Fruit fly (Drosophila melanogaster) whole organism, pupa: ENCODE results near the gene pcx.

Source experiments
- CG10348 ChIP-seq: fragments of 200-800 bp; sonication (Bioruptor generic); IDR thresholded peaks from 2 replicates; pipeline ENCODE4 v1.3.6; 2022; ENCODE audit warnings: missing biosample characterization, missing genetic modification characterization
- CG12605 ChIP-seq: fragments of 200-800 bp; sonication (Bioruptor generic); IDR thresholded peaks from 2 replicates; pipeline ENCODE4 v1.3.6; 2022; ENCODE audit warnings: missing biosample characterization, missing genetic modification characterization
- CG13204 ChIP-seq: fragments of 200-800 bp; sonication (Bioruptor generic); optimal IDR thresholded peaks from 2 replicates; lab custom pipeline; 2018; ENCODE audit warnings: missing biosample characterization, mild to moderate bottlenecking, missing genetic modification characterization, moderate library complexity
- CG14655 ChIP-seq: fragments of 200-800 bp; sonication (Bioruptor generic); optimal IDR thresholded peaks from 3 replicates; lab custom pipeline; 2017; ENCODE audit warnings: mild to moderate bottlenecking, missing biosample characterization, missing genetic modification reagents, missing genetic modification characterization
- CG15710 ChIP-seq: fragments of 200-800 bp; sonication (Bioruptor generic); optimal IDR thresholded peaks from 2 replicates; lab custom pipeline; 2018; ENCODE audit warnings: missing biosample characterization, mild to moderate bottlenecking, missing genetic modification characterization, moderate library complexity
- CG17806 ChIP-seq: fragments of 200-800 bp; sonication (Bioruptor generic); optimal IDR thresholded peaks from 2 replicates; lab custom pipeline; 2018; ENCODE audit warnings: missing biosample characterization, mild to moderate bottlenecking, missing genetic modification characterization, moderate library complexity
- CG32121 ChIP-seq: fragments of 200-800 bp; sonication (Bioruptor generic); IDR thresholded peaks from 2 replicates; pipeline ENCODE4 v1.3.6; 2022; ENCODE audit warnings: missing biosample characterization, missing genetic modification characterization
- CG34367 ChIP-seq: fragments of 200-800 bp; sonication (Bioruptor generic); optimal IDR thresholded peaks from 2 replicates; lab custom pipeline; 2018; ENCODE audit warnings: missing biosample characterization, mild to moderate bottlenecking, missing genetic modification characterization
- CG4496 ChIP-seq: fragments of 200-800 bp; sonication (Bioruptor generic); IDR thresholded peaks from 3 replicates; pipeline ENCODE4 v1.3.6; 2022; ENCODE audit warnings: missing biosample characterization, missing genetic modification characterization
- CG8159 ChIP-seq: fragments of 200-800 bp; sonication (Bioruptor generic); optimal IDR thresholded peaks from 3 replicates; lab custom pipeline; 2018; ENCODE audit warnings: missing biosample characterization, mild to moderate bottlenecking, missing genetic modification characterization, moderate library complexity
- CG8301 ChIP-seq: fragments of 200-800 bp; sonication (Bioruptor generic); optimal IDR thresholded peaks from 2 replicates; lab custom pipeline; 2018; ENCODE audit warnings: missing biosample characterization, mild to moderate bottlenecking, missing genetic modification characterization
- CG9948 ChIP-seq: fragments of 200-800 bp; sonication (Bioruptor generic); optimal IDR thresholded peaks from 2 replicates; lab custom pipeline; 2018; ENCODE audit warnings: missing biosample characterization, mild to moderate bottlenecking, missing genetic modification characterization, moderate library complexity
- D1 ChIP-seq: fragments of 200-800 bp; sonication (Bioruptor generic); optimal IDR thresholded peaks from 2 replicates; lab custom pipeline; 2018; ENCODE audit warnings: missing biosample characterization, mild to moderate bottlenecking, missing genetic modification characterization, moderate library complexity
- EcR ChIP-seq: fragments of 200-800 bp; sonication (Bioruptor generic); optimal IDR thresholded peaks from 3 replicates; lab custom pipeline; 2019; ENCODE audit warnings: missing biosample characterization, missing genetic modification characterization, mild to moderate bottlenecking, moderate library complexity, missing genetic modification reagents
- Ets98B ChIP-seq: fragments of 200-800 bp; sonication (Bioruptor generic); IDR thresholded peaks from 2 replicates; pipeline ENCODE4 v1.3.6; 2022; ENCODE audit warnings: missing biosample characterization, missing genetic modification characterization
- Pif1A ChIP-seq: fragments of 200-800 bp; sonication (Bioruptor generic); optimal IDR thresholded peaks from 3 replicates; lab custom pipeline; 2016; ENCODE audit warnings: missing biosample characterization, missing genetic modification characterization
- Pif1B ChIP-seq: fragments of 200-800 bp; sonication (Bioruptor generic); optimal IDR thresholded peaks from 3 replicates; lab custom pipeline; 2016; ENCODE audit warnings: missing biosample characterization, missing genetic modification characterization
- Snoo ChIP-seq: fragments of 200-800 bp; sonication (Bioruptor generic); optimal IDR thresholded peaks from 3 replicates; lab custom pipeline; 2017; ENCODE audit warnings: missing biosample characterization, mild to moderate bottlenecking, missing genetic modification characterization, inconsistent platforms
- fd96Ca ChIP-seq: fragments of 200-800 bp; sonication (Bioruptor generic); IDR thresholded peaks from 3 replicates; pipeline ENCODE4 v1.3.6; 2022; ENCODE audit warnings: missing biosample characterization, missing genetic modification characterization
- gl ChIP-seq: fragments of 200-800 bp; sonication (Bioruptor generic); optimal IDR thresholded peaks from 2 replicates; lab custom pipeline; 2018; ENCODE audit warnings: missing biosample characterization, mild to moderate bottlenecking, missing genetic modification characterization
- rn ChIP-seq: fragments of 200-800 bp; sonication (Bioruptor generic); IDR thresholded peaks from 2 replicates; pipeline ENCODE4 v1.3.6; 2022; ENCODE audit warnings: missing biosample characterization, missing genetic modification characterization

The pcx gene

DNA sequence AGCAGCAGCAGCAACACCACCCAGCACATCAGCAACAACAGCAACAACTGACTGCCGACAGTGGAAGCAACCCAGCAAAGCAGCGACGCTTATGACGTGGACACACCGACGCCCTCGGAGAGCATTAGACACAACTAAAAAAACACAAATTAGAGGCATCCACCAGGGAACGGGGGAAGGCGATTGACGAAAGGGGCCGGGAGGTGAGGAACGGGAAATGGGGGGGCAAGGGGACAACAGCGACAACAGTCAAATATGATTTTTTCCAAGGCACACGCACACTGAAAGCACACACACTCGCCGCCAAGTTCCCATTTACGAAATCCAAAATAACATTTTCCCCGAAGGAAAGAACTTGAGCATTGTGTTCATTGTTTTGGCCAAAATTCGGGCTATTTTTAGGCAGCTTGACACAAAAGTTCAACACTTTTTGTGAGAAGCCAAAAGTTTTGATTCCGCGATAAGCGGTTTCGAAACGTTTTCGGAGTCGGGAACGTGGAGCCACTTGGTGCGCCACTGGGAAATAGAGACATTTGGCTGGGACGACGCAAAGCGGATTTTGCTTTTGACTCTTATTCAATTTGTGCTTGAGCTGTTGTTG is 16.4 kb upstream of the pcx start:
- TF ChIP-seq CG8159 (tag; lab: Kevin White, UChicago) (no peak), EcR (no peak), gl (tag; lab: Kevin White, UChicago) (no peak), fd96Ca (peak; percentile 65; the same call in 2 of the 3 replicates), CG10348 (GFP tag; lab: Robert Waterston, UW) (0 out of 2 replicates have a peak, but pooled peaks have one; percentile 39), CG13204 (GFP tag; lab: Kevin White, UChicago) (no peak), Ets98B (GFP tag; lab: Robert Waterston, UW) (no peak), CG15710 (tag; lab: Kevin White, UChicago) (no peak), CG32121 (peak; percentile 34; the same call in 1 of the 2 replicates), rn (no peak), CG12605 (GFP tag; lab: Robert Waterston, UW) (no peak), CG9948 (tag; lab: Kevin White, UChicago) (no peak), CG17806 (tag; lab: Kevin White, UChicago) (no peak), CG4496 (peak; percentile 13; the same call in 1 of the 3 replicates), Pif1B (GFP tag; lab: Kevin White, UChicago) (no peak)

- peak; percentile 60 for TF ChIP-seq Ets98B (GFP tag; lab: Robert Waterston, UW)
- TF ChIP-seq CG32121, result peak; percentile 47
- no peak for TF ChIP-seq EcR
- TF ChIP-seq CG8159 (tag; lab: Kevin White, UChicago), result no peak
- TF ChIP-seq CG34367, result no peak
- no peak for TF ChIP-seq rn
- peak; percentile 6 for TF ChIP-seq CG14655
- TF ChIP-seq Pif1B (GFP tag; lab: Kevin White, UChicago), result no peak
- 0 out of 3 replicates have a peak, but pooled peaks have one; percentile 26 for TF ChIP-seq fd96Ca
- TF ChIP-seq Pif1A (GFP tag; lab: Kevin White, UChicago), result peak; percentile 8
- no peak for TF ChIP-seq CG12605 (GFP tag; lab: Robert Waterston, UW)
These were observed 12.7 kb upstream of the pcx start for dm6 chrX:2212327-2212820.

- peak; percentile 16 for TF ChIP-seq Pif1A (GFP tag; lab: Kevin White, UChicago)
- TF ChIP-seq CG34367, result no peak
- peak; percentile 17 for TF ChIP-seq EcR
- TF ChIP-seq CG4496, result 0 out of 3 replicates have a peak, but pooled peaks have one; percentile 51
These were observed 11.2 kb upstream of the pcx start, which contains the start of gene SmydA-8 for dm6 chrX:2213759-2214406. SmydA-8 (minus strand) TSS chrX:2213809.

- TF ChIP-seq CG14655, result no peak
- TF ChIP-seq fd96Ca, result no peak
- TF ChIP-seq CG17806 (tag; lab: Kevin White, UChicago), result no peak
- no peak for TF ChIP-seq CG13204 (GFP tag; lab: Kevin White, UChicago)
- TF ChIP-seq CG4496, result no peak
- no peak for TF ChIP-seq CG10348 (GFP tag; lab: Robert Waterston, UW)
- TF ChIP-seq Snoo (tag; lab: Kevin White, UChicago), result no peak
- no peak for TF ChIP-seq CG12605 (GFP tag; lab: Robert Waterston, UW)
- TF ChIP-seq EcR, result no peak
- no peak for TF ChIP-seq Ets98B (GFP tag; lab: Robert Waterston, UW)
- no peak for TF ChIP-seq CG32121
- no peak for TF ChIP-seq CG8159 (tag; lab: Kevin White, UChicago)
These were observed 6.6 kb upstream of the pcx start for dm6 chrX:2218455-2218854.

dm6 chrX:2219246-2219645 is 5.8 kb upstream of the pcx start:
- TF ChIP-seq D1 (no peak), CG34367 (no peak), CG32121 (no peak), rn (no peak), CG10348 (GFP tag; lab: Robert Waterston, UW) (no peak), fd96Ca (no peak), Ets98B (GFP tag; lab: Robert Waterston, UW) (no peak), CG14655 (no peak), CG15710 (tag; lab: Kevin White, UChicago) (no peak)

DNA sequence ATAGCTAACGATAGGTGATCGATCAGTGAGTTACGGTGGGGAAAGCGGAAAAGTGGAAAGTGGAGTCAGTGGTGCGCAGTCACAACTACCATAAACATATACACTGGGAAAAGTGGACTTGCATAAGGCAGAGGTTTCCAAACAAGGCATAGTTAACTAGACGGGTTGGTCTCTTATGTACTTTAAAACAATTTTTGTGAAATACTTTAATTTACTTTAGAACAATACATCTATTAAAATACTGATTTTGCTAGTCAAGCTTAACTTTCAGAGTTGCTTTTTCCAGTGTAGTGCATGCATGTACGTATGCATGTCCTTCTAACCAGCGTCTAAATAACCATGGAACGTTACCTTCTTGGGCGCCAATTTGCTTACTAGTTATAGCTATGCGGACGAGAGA is 5.2 kb upstream of the pcx start:
- TF ChIP-seq rn (no peak), CG8301 (tag; lab: Kevin White, UChicago) (peak; percentile 57), CG13204 (GFP tag; lab: Kevin White, UChicago) (no peak), CG12605 (GFP tag; lab: Robert Waterston, UW) (no peak), Ets98B (GFP tag; lab: Robert Waterston, UW) (peak; percentile 56; the same call in 1 of the 2 replicates), CG4496 (peak; percentile 56; the same call in 1 of the 3 replicates), CG10348 (GFP tag; lab: Robert Waterston, UW) (no peak), CG14655 (peak; percentile 50), CG8159 (tag; lab: Kevin White, UChicago) (peak; percentile 13), gl (tag; lab: Kevin White, UChicago) (no peak), CG9948 (tag; lab: Kevin White, UChicago) (peak; percentile 20), CG17806 (tag; lab: Kevin White, UChicago) (peak; percentile 21), fd96Ca (peak; percentile 44; the same call in 2 of the 3 replicates), CG32121 (no peak), Pif1B (GFP tag; lab: Kevin White, UChicago) (no peak), EcR (no peak), Snoo (tag; lab: Kevin White, UChicago) (no peak), CG34367 (no peak), D1 (no peak), CG15710 (tag; lab: Kevin White, UChicago) (no peak), Pif1A (GFP tag; lab: Kevin White, UChicago) (peak; percentile 41)
- TF ChIP-seq, all 21 proteins: peak for 9
